Fruit fly (Drosophila melanogaster) whole organism, embryonic: ENCODE measurements around the gene Prp3.

Experiments used
- Antp ChIP-seq: fragments of 200-800 bp; sonication (Bioruptor generic); optimal IDR thresholded peaks from 3 replicates; lab custom pipeline; 2016; ENCODE audit warnings: missing biosample characterization, missing genetic modification characterization
- B-H1 ChIP-seq: fragments of 200-800 bp; sonication (Bioruptor generic); IDR thresholded peaks from 3 replicates; pipeline ENCODE4 v1.3.6; 2022; ENCODE audit warnings: missing biosample characterization, missing genetic modification characterization
- B-H2 ChIP-seq: fragments of 200-800 bp; sonication (Bioruptor generic); optimal IDR thresholded peaks from 2 replicates; lab custom pipeline; 2018; ENCODE audit warnings: missing biosample characterization, mild to moderate bottlenecking, missing genetic modification characterization
- Bteb2 ChIP-seq: fragments of 200-800 bp; sonication (Bioruptor generic); optimal IDR thresholded peaks from 2 replicates; lab custom pipeline; 2016; ENCODE audit warnings: missing biosample characterization, missing genetic modification characterization
- CG10147 ChIP-seq: fragments of 200-800 bp; sonication (Bioruptor generic); optimal IDR thresholded peaks from 2 replicates; lab custom pipeline; 2019; ENCODE audit warnings: missing biosample characterization, mild to moderate bottlenecking, missing genetic modification characterization, moderate library complexity
- CG11504 ChIP-seq: fragments of 200-800 bp; sonication (Bioruptor generic); optimal IDR thresholded peaks from 3 replicates; lab custom pipeline; 2019; ENCODE audit warnings: missing biosample characterization, mild to moderate bottlenecking, missing genetic modification characterization, moderate library complexity
- CG1233 ChIP-seq: fragments of 200-800 bp; sonication (Bioruptor generic); optimal IDR thresholded peaks from 4 replicates; lab custom pipeline; 2018; ENCODE audit warnings: missing biosample characterization, mild to moderate bottlenecking, missing genetic modification characterization
- CG13296 ChIP-seq: fragments of 200-800 bp; sonication (Bioruptor generic); optimal IDR thresholded peaks from 3 replicates; lab custom pipeline; 2018; ENCODE audit warnings: missing biosample characterization, mild to moderate bottlenecking, missing genetic modification characterization
- CG15011 ChIP-seq: fragments of 200-800 bp; sonication (Bioruptor generic); optimal IDR thresholded peaks from 3 replicates; lab custom pipeline; 2018; ENCODE audit warnings: missing biosample characterization, mild to moderate bottlenecking, missing genetic modification characterization
- CG1602 ChIP-seq: fragments of 200-800 bp; sonication (Bioruptor generic); optimal IDR thresholded peaks from 3 replicates; lab custom pipeline; 2016; ENCODE audit warnings: missing biosample characterization, missing genetic modification characterization
- CG1647 ChIP-seq: fragments of 200-800 bp; sonication (Bioruptor generic); optimal IDR thresholded peaks from 3 replicates; lab custom pipeline; 2016; ENCODE audit warnings: missing biosample characterization, missing genetic modification characterization
- CG16779 ChIP-seq: fragments of 200-800 bp; sonication (Bioruptor generic); IDR thresholded peaks from 2 replicates; pipeline ENCODE4 v1.3.6; 2022; ENCODE audit warnings: missing biosample characterization, missing genetic modification characterization
- CG1792 ChIP-seq: fragments of 200-800 bp; sonication (Bioruptor generic); optimal IDR thresholded peaks from 2 replicates; lab custom pipeline; 2016; ENCODE audit warnings: missing biosample characterization, missing genetic modification characterization
- CG2678 ChIP-seq: fragments of 200-800 bp; sonication (Bioruptor generic); optimal IDR thresholded peaks from 3 replicates; lab custom pipeline; 2019; ENCODE audit warnings: missing biosample characterization, mild to moderate bottlenecking, missing genetic modification characterization, moderate library complexity
- CG2712 ChIP-seq: fragments of 200-800 bp; optimal IDR thresholded peaks from 3 replicates; lab custom pipeline; 2019; ENCODE audit warnings: missing biosample characterization, mild to moderate bottlenecking, missing genetic modification characterization, moderate library complexity
- CG4730 ChIP-seq: fragments of 200-800 bp; sonication (Bioruptor generic); IDR thresholded peaks from 2 replicates; pipeline ENCODE4 v1.3.6; 2022; ENCODE audit warnings: missing biosample characterization, missing genetic modification characterization
- CG5180 ChIP-seq: fragments of 200-800 bp; sonication (Bioruptor generic); optimal IDR thresholded peaks from 3 replicates; lab custom pipeline; 2017; ENCODE audit warnings: missing biosample characterization, missing genetic modification characterization, mild to moderate bottlenecking, moderate library complexity, missing genetic modification reagents
- CG5953 ChIP-seq: fragments of 200-800 bp; sonication (Bioruptor generic); IDR thresholded peaks from 2 replicates; pipeline ENCODE4 v1.3.6; 2022; ENCODE audit warnings: missing biosample characterization, missing genetic modification characterization
- CG6654 ChIP-seq: fragments of 200-800 bp; sonication (Bioruptor generic); optimal IDR thresholded peaks from 2 replicates; lab custom pipeline; 2017; ENCODE audit warnings: missing biosample characterization, mild to moderate bottlenecking, missing genetic modification characterization
- CG6765 ChIP-seq: fragments of 200-800 bp; sonication (Bioruptor generic); optimal IDR thresholded peaks from 3 replicates; lab custom pipeline; 2017; ENCODE audit warnings: missing biosample characterization, mild to moderate bottlenecking, missing genetic modification characterization
- CG7963 ChIP-seq: fragments of 200-800 bp; sonication (Bioruptor generic); IDR thresholded peaks from 3 replicates; pipeline ENCODE4 v1.3.6; 2022; ENCODE audit warnings: missing biosample characterization, missing genetic modification characterization; ENCODE audit not compliant: partially characterized antibody
- CG8281 ChIP-seq: fragments of 200-800 bp; sonication (Bioruptor generic); optimal IDR thresholded peaks from 2 replicates; lab custom pipeline; 2018; ENCODE audit warnings: missing biosample characterization, mild to moderate bottlenecking, missing genetic modification characterization, moderate library complexity
- CkIIα-i1 ChIP-seq: fragments of 200-800 bp; sonication (Bioruptor generic); IDR thresholded peaks from 2 replicates; pipeline ENCODE4 v1.3.6; 2022; ENCODE audit warnings: missing biosample characterization, missing genetic modification characterization
- Doc2 ChIP-seq: fragments of 200-800 bp; sonication (Bioruptor generic); IDR thresholded peaks from 2 replicates; pipeline ENCODE4 v1.3.6; 2022; ENCODE audit warnings: missing biosample characterization, missing genetic modification characterization
- Gug ChIP-seq: fragments of 200-800 bp; sonication (Bioruptor generic); IDR thresholded peaks from 4 replicates; pipeline ENCODE4 v1.3.6; 2022; ENCODE audit warnings: missing biosample characterization, missing genetic modification characterization
- HmgD ChIP-seq: fragments of 200-800 bp; sonication (Bioruptor generic); optimal IDR thresholded peaks from 3 replicates; lab custom pipeline; 2016; ENCODE audit warnings: missing biosample characterization, missing genetic modification characterization
- Hmx ChIP-seq: fragments of 200-800 bp; sonication (Bioruptor generic); optimal IDR thresholded peaks from 2 replicates; lab custom pipeline; 2016; ENCODE audit warnings: missing biosample characterization, missing genetic modification characterization
- MBD-R2 ChIP-seq: fragments of 200-800 bp; sonication (Bioruptor generic); IDR thresholded peaks from 2 replicates; pipeline ENCODE4 v1.3.6; 2022; ENCODE audit warnings: missing biosample characterization, missing genetic modification characterization
- MESR4 ChIP-seq: fragments of 200-800 bp; sonication (Bioruptor generic); optimal IDR thresholded peaks from 2 replicates; lab custom pipeline; 2018; ENCODE audit warnings: missing biosample characterization, mild to moderate bottlenecking, missing genetic modification characterization, moderate library complexity
- Oaz ChIP-seq: fragments of 200-800 bp; sonication (Bioruptor generic); IDR thresholded peaks from 2 replicates; pipeline ENCODE4 v1.3.6; 2022; ENCODE audit warnings: missing biosample characterization, missing genetic modification characterization
- Oli ChIP-seq: fragments of 200-800 bp; sonication (Bioruptor generic); optimal IDR thresholded peaks from 2 replicates; lab custom pipeline; 2018; ENCODE audit warnings: missing biosample characterization, mild to moderate bottlenecking, missing genetic modification characterization, moderate library complexity
- Xrp1 ChIP-seq: fragments of 200-800 bp; sonication (Bioruptor generic); IDR thresholded peaks from 2 replicates; pipeline ENCODE4 v1.3.6; 2022; ENCODE audit warnings: missing biosample characterization, missing genetic modification characterization
- chinmo ChIP-seq: fragments of 200-800 bp; sonication (Bioruptor generic); IDR thresholded peaks from 4 replicates; pipeline ENCODE4 v1.3.6; 2022; ENCODE audit warnings: missing biosample characterization, missing genetic modification characterization; ENCODE audit not compliant: partially characterized antibody
- dan ChIP-seq: fragments of 200-800 bp; sonication (Bioruptor generic); IDR thresholded peaks from 2 replicates; pipeline ENCODE4 v1.3.6; 2022; ENCODE audit warnings: missing biosample characterization, missing genetic modification characterization
- disco-r ChIP-seq: fragments of 200-800 bp; sonication (Bioruptor generic); optimal IDR thresholded peaks from 2 replicates; lab custom pipeline; 2016; ENCODE audit warnings: missing biosample characterization, missing genetic modification characterization
- dysf ChIP-seq: fragments of 200-800 bp; sonication (Bioruptor generic); IDR thresholded peaks from 3 replicates; pipeline ENCODE4 v1.3.6; 2022; ENCODE audit warnings: missing biosample characterization, missing genetic modification characterization
- fd102C ChIP-seq: fragments of 200-800 bp; sonication (Bioruptor generic); optimal IDR thresholded peaks from 2 replicates; lab custom pipeline; 2018; ENCODE audit warnings: missing biosample characterization, mild to moderate bottlenecking, missing genetic modification characterization, moderate library complexity
- ftz-f1 ChIP-seq: fragments of 200-800 bp; sonication (Bioruptor generic); optimal IDR thresholded peaks from 2 replicates; lab custom pipeline; 2016; ENCODE audit warnings: missing biosample characterization, missing genetic modification characterization
- fu2 ChIP-seq: fragments of 200-800 bp; sonication (Bioruptor generic); optimal IDR thresholded peaks from 2 replicates; lab custom pipeline; 2016; ENCODE audit warnings: missing biosample characterization, missing genetic modification characterization
- gfzf ChIP-seq: fragments of 200-800 bp; sonication (Bioruptor generic); optimal IDR thresholded peaks from 2 replicates; lab custom pipeline; 2016; ENCODE audit warnings: missing biosample characterization, mild to moderate bottlenecking, missing genetic modification characterization, moderate library complexity
- h ChIP-seq: fragments of >200 bp; optimal IDR thresholded peaks from 2 replicates; lab custom pipeline; 2017
- jigr1 ChIP-seq: fragments of 200-800 bp; sonication (Bioruptor generic); IDR thresholded peaks from 3 replicates; pipeline ENCODE4 v1.3.6; 2022; ENCODE audit warnings: missing biosample characterization, missing genetic modification characterization
- lola ChIP-seq, 3 experiments: fragments of >200 bp in 2 of 3; fragments of 200-800 bp in 1 of 3; sonication (Bioruptor generic) in 1 of 3; optimal IDR thresholded peaks; 2 replicates each; lab custom pipeline; 2017 to 2019; ENCODE audit warnings: missing biosample characterization in 3 of 3, missing genetic modification characterization in 3 of 3, mild to moderate bottlenecking in 1 of 3, moderate library complexity in 1 of 3
- sens ChIP-seq: fragments of 200-800 bp; sonication (Bioruptor generic); peaks from one replicate; lab custom pipeline; 2016; ENCODE audit warnings: missing biosample characterization, missing genetic modification characterization
- ssp ChIP-seq: fragments of 200-800 bp; sonication (Bioruptor generic); IDR thresholded peaks from 2 replicates; pipeline ENCODE4 v1.3.6; 2022; ENCODE audit warnings: missing biosample characterization, missing genetic modification characterization
- toy ChIP-seq: fragments of 200-800 bp; sonication (Bioruptor generic); IDR thresholded peaks from 2 replicates; pipeline ENCODE4 v1.3.6; 2022; ENCODE audit warnings: missing biosample characterization, missing genetic modification characterization
- trem ChIP-seq: fragments of 200-800 bp; optimal IDR thresholded peaks from 3 replicates; lab custom pipeline; 2019; ENCODE audit warnings: missing biosample characterization, mild to moderate bottlenecking, missing genetic modification characterization, moderate library complexity
- tup ChIP-seq: fragments of 200-800 bp; sonication (Bioruptor generic); optimal IDR thresholded peaks from 2 replicates; lab custom pipeline; 2016; ENCODE audit warnings: missing biosample characterization, mild to moderate bottlenecking, missing genetic modification characterization, moderate library complexity
- zfh1 ChIP-seq: fragments of 200-800 bp; sonication (Bioruptor generic); IDR thresholded peaks from 3 replicates; pipeline ENCODE4 v1.3.6; 2022; ENCODE audit warnings: missing biosample characterization, missing genetic modification characterization

The Prp3 gene

dm6 chr3L:19902560-19903399 lies 7.3 kb upstream of the Prp3 start (continued):
- TF ChIP-seq CG8281 (peak; percentile 81), CG6654 (GFP tag; lab: Kevin White, UChicago) (peak; percentile 82), chinmo (GFP tag; lab: Robert Waterston, UW) (0 out of 4 replicates have a peak, but pooled peaks have one; percentile 71), jigr1 (GFP tag; lab: Robert Waterston, UW) (no peak; the same call in 1 of the 3 replicates), CG7963 (no peak), CG6765 (peak; percentile 90), B-H2 (GFP tag; lab: Kevin White, UChicago) (peak; percentile 50), dan (GFP tag; lab: Robert Waterston, UW) (no peak), CG13296 (peak; percentile 94), CG2678 (tag; lab: Kevin White, UChicago) (peak; percentile 97), Gug (GFP tag; lab: Robert Waterston, UW) (peak; percentile 95), MESR4 (peak; percentile 49), CG1233 (GFP tag; lab: Kevin White, UChicago) (peak; percentile 91), CG10147 (GFP tag; lab: Kevin White, UChicago) (peak; percentile 92), ssp (GFP tag; lab: Robert Waterston, UW) (peak; percentile 76), CG1602 (peak; percentile 91), gfzf (GFP tag; lab: Kevin White, UChicago) (peak; percentile 4), toy (GFP tag; lab: Robert Waterston, UW) (peak; percentile 86), Antp (peak; percentile 98), CG5953 (GFP tag; lab: Robert Waterston, UW) (peak; percentile 94), Doc2 (no peak), MBD-R2 (peak; percentile 96), lola (GFP tag; optimal IDR thresholded peaks at IDR 0.05; lab: Kevin White, UChicago) (peak in 1 of 3 experiments; percentile 83), trem (tag; lab: Kevin White, UChicago) (peak; percentile 81), Xrp1 (peak; percentile 88), CG1647 (GFP tag; lab: Kevin White, UChicago) (peak; percentile 87), CG4730 (GFP tag; lab: Robert Waterston, UW) (peak; percentile 92), B-H1 (peak; percentile 88; the same call in 2 of the 3 replicates), sens (GFP tag; lab: Kevin White, UChicago) (peak; percentile 99), ftz-f1 (peak; percentile 65), zfh1 (GFP tag; lab: Robert Waterston, UW) (peak; percentile 89), CG2712 (tag; lab: Kevin White, UChicago) (peak; percentile 90), HmgD (GFP tag; lab: Kevin White, UChicago) (peak; percentile 77), CG5180 (peak; percentile 82), disco-r (peak; percentile 94), fu2 (GFP tag; lab: Kevin White, UChicago) (peak; percentile 95), dysf (GFP tag; lab: Robert Waterston, UW) (peak; percentile 94), CG11504 (tag; lab: Kevin White, UChicago) (peak; percentile 87), Bteb2 (GFP tag; lab: Kevin White, UChicago) (peak; percentile 96), Oli (peak; percentile 96), Hmx (no peak), tup (GFP tag; lab: Kevin White, UChicago) (peak; percentile 90), h (lab: Kevin White, UChicago) (no peak), Oaz (GFP tag; lab: Robert Waterston, UW) (peak; percentile 89), CG16779 (GFP tag; lab: Robert Waterston, UW) (peak; percentile 94), CG15011 (peak; percentile 88), fd102C (no peak), CkIIα-i1 (GFP tag; lab: Robert Waterston, UW) (peak; percentile 89; the same call in 1 of the 2 replicates), CG1792 (GFP tag; lab: Kevin White, UChicago) (peak; percentile 75)
